Fruit fly (Drosophila melanogaster) whole organism, embryonic: ENCODE results near the gene CG43407.

Experiments used
- CG10209 ChIP-seq: fragments of 200-800 bp; sonication (Bioruptor generic); optimal IDR thresholded peaks from 3 replicates; lab custom pipeline; 2017; ENCODE audit warnings: missing biosample characterization, mild to moderate bottlenecking, missing genetic modification characterization, missing genetic modification reagents
- CG10366 ChIP-seq: fragments of 200-800 bp; sonication (Bioruptor generic); IDR thresholded peaks from 2 replicates; pipeline ENCODE4 v1.3.6; 2022; ENCODE audit warnings: missing biosample characterization, missing genetic modification characterization
- CG10543 ChIP-seq: fragments of 200-800 bp; sonication (Bioruptor generic); optimal IDR thresholded peaks from 3 replicates; lab custom pipeline; 2017; ENCODE audit warnings: missing biosample characterization, mild to moderate bottlenecking, missing genetic modification characterization, moderate library complexity
- CG10959 ChIP-seq: fragments of 200-800 bp; sonication (Bioruptor generic); IDR thresholded peaks from 2 replicates; pipeline ENCODE4 v1.3.6; 2022; ENCODE audit warnings: missing biosample characterization, missing genetic modification characterization
- CG11695 ChIP-seq: fragments of 200-800 bp; sonication (Bioruptor generic); IDR thresholded peaks from 3 replicates; pipeline ENCODE4 v1.3.6; 2022; ENCODE audit warnings: missing biosample characterization, missing genetic modification characterization
- CG14667 ChIP-seq: fragments of 200-800 bp; sonication (Bioruptor generic); IDR thresholded peaks from 2 replicates; pipeline ENCODE4 v1.3.6; 2022; ENCODE audit warnings: missing biosample characterization, missing genetic modification characterization
- CG15269 ChIP-seq: fragments of 200-800 bp; sonication (Bioruptor generic); optimal IDR thresholded peaks from 2 replicates; lab custom pipeline; 2018; ENCODE audit warnings: missing biosample characterization, mild to moderate bottlenecking, missing genetic modification characterization, moderate library complexity
- CG1602 ChIP-seq: fragments of 200-800 bp; sonication (Bioruptor generic); optimal IDR thresholded peaks from 3 replicates; lab custom pipeline; 2016; ENCODE audit warnings: missing biosample characterization, missing genetic modification characterization
- CG2199 ChIP-seq: fragments of 200-800 bp; sonication (Bioruptor generic); IDR thresholded peaks from 3 replicates; pipeline ENCODE4 v1.3.6; 2022; ENCODE audit warnings: missing biosample characterization, missing genetic modification characterization
- CG2202 ChIP-seq: fragments of 200-800 bp; sonication (Bioruptor generic); optimal IDR thresholded peaks from 2 replicates; lab custom pipeline; 2018; ENCODE audit warnings: missing biosample characterization, mild to moderate bottlenecking, missing genetic modification characterization
- CG2712 ChIP-seq: fragments of 200-800 bp; optimal IDR thresholded peaks from 3 replicates; lab custom pipeline; 2019; ENCODE audit warnings: missing biosample characterization, mild to moderate bottlenecking, missing genetic modification characterization, moderate library complexity
- CG30020 ChIP-seq: fragments of 200-800 bp; optimal IDR thresholded peaks from 2 replicates; lab custom pipeline; 2019; ENCODE audit warnings: missing biosample characterization, mild to moderate bottlenecking, missing genetic modification characterization, moderate library complexity
- CG31365 ChIP-seq: fragments of 200-800 bp; sonication (Bioruptor generic); optimal IDR thresholded peaks from 2 replicates; lab custom pipeline; 2018; ENCODE audit warnings: missing biosample characterization, mild to moderate bottlenecking, missing genetic modification characterization
- CG3407 ChIP-seq: fragments of 200-800 bp; sonication (Bioruptor generic); optimal IDR thresholded peaks from 2 replicates; lab custom pipeline; 2018; ENCODE audit warnings: missing biosample characterization, mild to moderate bottlenecking, missing genetic modification characterization
- CG42726 ChIP-seq: fragments of 200-800 bp; sonication (Bioruptor generic); IDR thresholded peaks from 2 replicates; pipeline ENCODE4 v1.3.6; 2022; ENCODE audit warnings: missing biosample characterization, missing genetic modification characterization; ENCODE audit not compliant: partially characterized antibody
- CG4328 ChIP-seq: fragments of 200-800 bp; sonication (Bioruptor generic); optimal IDR thresholded peaks from 3 replicates; lab custom pipeline; 2017; ENCODE audit warnings: missing biosample characterization, missing genetic modification reagents, missing genetic modification characterization
- CG4424 ChIP-seq: fragments of 200-800 bp; sonication (Bioruptor generic); optimal IDR thresholded peaks from 3 replicates; lab custom pipeline; 2016; ENCODE audit warnings: missing biosample characterization, missing genetic modification characterization
- CG4820 ChIP-seq: fragments of 200-800 bp; sonication (Bioruptor generic); optimal IDR thresholded peaks from 3 replicates; lab custom pipeline; 2016; ENCODE audit warnings: missing biosample characterization, missing genetic modification characterization
- CG5953 ChIP-seq: fragments of 200-800 bp; sonication (Bioruptor generic); IDR thresholded peaks from 2 replicates; pipeline ENCODE4 v1.3.6; 2022; ENCODE audit warnings: missing biosample characterization, missing genetic modification characterization
- CG8944 ChIP-seq: fragments of 200-800 bp; sonication (Bioruptor generic); optimal IDR thresholded peaks from 3 replicates; lab custom pipeline; 2016; ENCODE audit warnings: missing biosample characterization, missing genetic modification characterization
- Chrac-16 ChIP-seq: fragments of 200-800 bp; sonication (Bioruptor generic); optimal IDR thresholded peaks from 3 replicates; lab custom pipeline; 2016; ENCODE audit warnings: missing biosample characterization, missing genetic modification characterization
- Dfd ChIP-seq, 2 experiments: fragments of >200 bp; optimal IDR thresholded peaks; 2 replicates each; lab custom pipeline; 2017; ENCODE audit warnings: missing biosample characterization in 2 of 2, missing genetic modification characterization in 2 of 2
- Doc3 ChIP-seq: fragments of 200-800 bp; sonication (Bioruptor generic); IDR thresholded peaks from 3 replicates; pipeline ENCODE4 v1.3.6; 2022; ENCODE audit warnings: missing biosample characterization, missing genetic modification characterization; ENCODE audit not compliant: partially characterized antibody
- Eip74EF ChIP-seq, 2 experiments: fragments of 200-800 bp in 1 of 2; fragments of >200 bp in 1 of 2; sonication (Bioruptor generic) in 1 of 2; optimal IDR thresholded peaks; 2 replicates each; lab custom pipeline; 2017 to 2019; ENCODE audit warnings: missing biosample characterization in 2 of 2, missing genetic modification characterization in 2 of 2, mild to moderate bottlenecking in 1 of 2, moderate library complexity in 1 of 2
- GATAe ChIP-seq: fragments of 200-800 bp; sonication (Bioruptor generic); conservative IDR thresholded peaks from 2 replicates; pipeline ENCODE4 v1.3.6; 2022; ENCODE audit warnings: missing biosample characterization, missing genetic modification characterization
- HHEX ChIP-seq: fragments of 200-800 bp; sonication (Bioruptor generic); optimal IDR thresholded peaks from 3 replicates; lab custom pipeline; 2017; ENCODE audit warnings: missing biosample characterization, mild to moderate bottlenecking, missing genetic modification characterization, missing genetic modification reagents
- HmgZ ChIP-seq: fragments of 200-800 bp; sonication (Bioruptor generic); optimal IDR thresholded peaks from 2 replicates; lab custom pipeline; 2018; ENCODE audit warnings: missing biosample characterization, mild to moderate bottlenecking, missing genetic modification characterization
- Hr39 ChIP-seq: fragments of >200 bp; optimal IDR thresholded peaks from 2 replicates; lab custom pipeline; 2017
- MESR4 ChIP-seq: fragments of 200-800 bp; sonication (Bioruptor generic); optimal IDR thresholded peaks from 2 replicates; lab custom pipeline; 2018; ENCODE audit warnings: missing biosample characterization, mild to moderate bottlenecking, missing genetic modification characterization, moderate library complexity
- Max ChIP-seq: fragments of 200-800 bp; sonication (Bioruptor generic); optimal IDR thresholded peaks from 2 replicates; lab custom pipeline; 2016; ENCODE audit warnings: missing biosample characterization, mild to moderate bottlenecking, missing genetic modification characterization
- Nf-YA ChIP-seq: fragments of 200-800 bp; sonication (Bioruptor generic); IDR thresholded peaks from 2 replicates; pipeline ENCODE4 v1.3.6; 2022; ENCODE audit warnings: missing biosample characterization, missing genetic modification characterization
- Optix ChIP-seq: fragments of 200-800 bp; sonication (Bioruptor generic); IDR thresholded peaks from 3 replicates; pipeline ENCODE4 v1.3.6; 2022; ENCODE audit warnings: missing biosample characterization, missing genetic modification characterization
- Sry-β ChIP-seq: fragments of 200-800 bp; sonication (Bioruptor generic); optimal IDR thresholded peaks from 2 replicates; lab custom pipeline; 2018; ENCODE audit warnings: missing biosample characterization, mild to moderate bottlenecking, missing genetic modification characterization, moderate library complexity
- al ChIP-seq: fragments of 200-800 bp; sonication (Bioruptor generic); IDR thresholded peaks from 2 replicates; pipeline ENCODE4 v1.3.6; 2022; ENCODE audit warnings: missing biosample characterization, missing genetic modification characterization
- ato ChIP-seq: fragments of 200-800 bp; sonication (Bioruptor generic); IDR thresholded peaks from 2 replicates; pipeline ENCODE4 v1.3.6; 2022; ENCODE audit warnings: missing biosample characterization, missing genetic modification characterization; ENCODE audit not compliant: partially characterized antibody
- chn ChIP-seq: fragments of 200-800 bp; sonication (Bioruptor generic); optimal IDR thresholded peaks from 2 replicates; lab custom pipeline; 2016; ENCODE audit warnings: missing biosample characterization, missing genetic modification characterization
- dm ChIP-seq: fragments of 200-800 bp; sonication (Bioruptor generic); optimal IDR thresholded peaks from 3 replicates; lab custom pipeline; 2016; ENCODE audit warnings: missing biosample characterization, missing genetic modification characterization
- dmrt11E ChIP-seq: fragments of 200-800 bp; sonication (Bioruptor generic); optimal IDR thresholded peaks from 3 replicates; lab custom pipeline; 2018; ENCODE audit warnings: missing biosample characterization, mild to moderate bottlenecking, missing genetic modification characterization, moderate library complexity
- ftz-f1 ChIP-seq: fragments of 200-800 bp; sonication (Bioruptor generic); optimal IDR thresholded peaks from 2 replicates; lab custom pipeline; 2016; ENCODE audit warnings: missing biosample characterization, missing genetic modification characterization
- jing ChIP-seq: fragments of 200-800 bp; sonication (Bioruptor generic); optimal IDR thresholded peaks from 2 replicates; lab custom pipeline; 2018; ENCODE audit warnings: missing biosample characterization, mild to moderate bottlenecking, missing genetic modification characterization
- pfk ChIP-seq: fragments of 200-800 bp; sonication (Bioruptor generic); optimal IDR thresholded peaks from 2 replicates; lab custom pipeline; 2018; ENCODE audit warnings: missing biosample characterization, mild to moderate bottlenecking, missing genetic modification characterization, moderate library complexity
- pum ChIP-seq: fragments of 200-800 bp; sonication (Bioruptor generic); optimal IDR thresholded peaks from 2 replicates; lab custom pipeline; 2016; ENCODE audit warnings: missing biosample characterization, missing genetic modification characterization
- scrt ChIP-seq: fragments of 200-800 bp; sonication (Bioruptor generic); optimal IDR thresholded peaks from 2 replicates; lab custom pipeline; 2018; ENCODE audit warnings: missing biosample characterization, mild to moderate bottlenecking, missing genetic modification characterization, moderate library complexity
- sens ChIP-seq: fragments of 200-800 bp; sonication (Bioruptor generic); peaks from one replicate; lab custom pipeline; 2016; ENCODE audit warnings: missing biosample characterization, missing genetic modification characterization
- sens-2 ChIP-seq: fragments of 200-800 bp; sonication (Bioruptor generic); IDR thresholded peaks from 2 replicates; pipeline ENCODE4 v1.3.6; 2022; ENCODE audit warnings: missing biosample characterization, missing genetic modification characterization
- shn ChIP-seq: fragments of 200-800 bp; sonication (Bioruptor generic); optimal IDR thresholded peaks from 3 replicates; lab custom pipeline; 2016; ENCODE audit warnings: missing biosample characterization, missing genetic modification characterization
- sna ChIP-seq: fragments of 200-800 bp; sonication (Bioruptor generic); IDR thresholded peaks from 2 replicates; pipeline ENCODE4 v1.3.6; 2022; ENCODE audit warnings: missing biosample characterization, missing genetic modification characterization; ENCODE audit not compliant: partially characterized antibody
- tgo ChIP-seq: fragments of 200-800 bp; sonication (Bioruptor generic); IDR thresholded peaks from 3 replicates; pipeline ENCODE4 v1.3.6; 2022; ENCODE audit warnings: missing biosample characterization, missing genetic modification characterization
- ttk ChIP-seq: fragments of 200-800 bp; sonication (Bioruptor generic); IDR thresholded peaks from 2 replicates; pipeline ENCODE4 v2.1.2; 2022; ENCODE audit warnings: missing biosample characterization, missing genetic modification characterization
- zf30C ChIP-seq: fragments of 200-800 bp; sonication (Bioruptor generic); optimal IDR thresholded peaks from 3 replicates; lab custom pipeline; 2018; ENCODE audit warnings: missing biosample characterization, mild to moderate bottlenecking, missing genetic modification characterization
- zfh1 ChIP-seq: fragments of 200-800 bp; sonication (Bioruptor generic); IDR thresholded peaks from 3 replicates; pipeline ENCODE4 v1.3.6; 2022; ENCODE audit warnings: missing biosample characterization, missing genetic modification characterization

Gene CG43407

dm6 chr3L:19016133-19016804 is 36.9 kb downstream of the CG43407 start (continued):
- TF ChIP-seq HHEX (GFP tag; lab: Kevin White, UChicago), result no peak
- TF ChIP-seq CG3407 (GFP tag; lab: Kevin White, UChicago), result no peak
- TF ChIP-seq CG5953 (GFP tag; lab: Robert Waterston, UW), result no peak
- TF ChIP-seq HmgZ (tag; lab: Kevin White, UChicago), result no peak
- no peak for TF ChIP-seq GATAe (GFP tag; lab: Robert Waterston, UW)
- TF ChIP-seq CG11695 (GFP tag; lab: Robert Waterston, UW), result peak; percentile 62
- peak; percentile 12; the same call in 1 of the 2 replicates for TF ChIP-seq CG10366
- TF ChIP-seq sens (GFP tag; lab: Kevin White, UChicago), result peak; percentile 81
- no peak for TF ChIP-seq zf30C (GFP tag; lab: Kevin White, UChicago)
- TF ChIP-seq Sry-β (GFP tag; lab: Kevin White, UChicago), result no peak
- TF ChIP-seq CG2712, result peak; percentile 7
- TF ChIP-seq scrt (GFP tag; lab: Kevin White, UChicago), result peak; percentile 25
- peak; percentile 39; the same call in 2 of the 3 replicates for TF ChIP-seq tgo (GFP tag; lab: Robert Waterston, UW)
- no peak for TF ChIP-seq dmrt11E (tag; lab: Kevin White, UChicago)
- no peak for TF ChIP-seq CG2199 (GFP tag; lab: Robert Waterston, UW)
- TF ChIP-seq CG31365 (tag; lab: Kevin White, UChicago), result no peak
- no peak for TF ChIP-seq shn
- TF ChIP-seq Nf-YA (GFP tag; lab: Robert Waterston, UW), result no peak
- no peak for TF ChIP-seq CG4820 (GFP tag; lab: Kevin White, UChicago)
- TF ChIP-seq CG42726 (GFP tag; lab: Robert Waterston, UW), result no peak
- no peak for TF ChIP-seq pum (GFP tag; lab: Kevin White, UChicago)
- TF ChIP-seq CG1602 (GFP tag; lab: Kevin White, UChicago), result no peak
- peak; percentile 84 for TF ChIP-seq CG10543 (GFP tag; lab: Kevin White, UChicago)
- TF ChIP-seq CG10959 (GFP tag; lab: Robert Waterston, UW), result no peak
- TF ChIP-seq MESR4 (GFP tag; lab: Kevin White, UChicago), result no peak
- no peak for TF ChIP-seq pfk (GFP tag; lab: Kevin White, UChicago)
- peak; percentile 35 for TF ChIP-seq CG10209 (GFP tag; lab: Kevin White, UChicago)
- no peak for TF ChIP-seq ftz-f1 (GFP tag; lab: Kevin White, UChicago)
- no peak for TF ChIP-seq jing (GFP tag; lab: Kevin White, UChicago)
- no peak for TF ChIP-seq Optix (GFP tag; lab: Robert Waterston, UW)
- TF ChIP-seq CG4328 (GFP tag; lab: Kevin White, UChicago), result no peak
- no peak for TF ChIP-seq CG30020 (tag; lab: Kevin White, UChicago)
- no peak for TF ChIP-seq chn (GFP tag; lab: Kevin White, UChicago)
- no peak for TF ChIP-seq CG4424
- TF ChIP-seq CG14667 (GFP tag; lab: Robert Waterston, UW), result no peak; the same call in 1 of the 2 replicates
- no peak for TF ChIP-seq dm (GFP tag; lab: Kevin White, UChicago)
- TF ChIP-seq CG15269 (tag; lab: Kevin White, UChicago), result peak; percentile 18
- TF ChIP-seq sna (GFP tag; lab: Robert Waterston, UW), result 0 out of 2 replicates have a peak, but pooled peaks have one; percentile 36
- TF ChIP-seq Doc3 (GFP tag; lab: Robert Waterston, UW), result no peak
- no peak for TF ChIP-seq Dfd (GFP tag; optimal IDR thresholded peaks at IDR 0.05; lab: Kevin White, UChicago)
- no peak for TF ChIP-seq Hr39
- no peak for TF ChIP-seq Chrac-16
- 0 out of 2 replicates have a peak, but pooled peaks have one; percentile 22 for TF ChIP-seq al (GFP tag; lab: Robert Waterston, UW)
- no peak for TF ChIP-seq CG8944
- TF ChIP-seq zfh1, result no peak
- TF ChIP-seq ttk (GFP tag; lab: Robert Waterston, UW), result no peak
- TF ChIP-seq CG2202 (tag; lab: Kevin White, UChicago), result no peak
- TF ChIP-seq Max (GFP tag; lab: Kevin White, UChicago), result no peak
- no peak for TF ChIP-seq Eip74EF (GFP tag; optimal IDR thresholded peaks at IDR 0.05; lab: Kevin White, UChicago)
- TF ChIP-seq ato (GFP tag; lab: Robert Waterston, UW), result no peak
- TF ChIP-seq sens-2 (GFP tag; lab: Robert Waterston, UW), result no peak
